Fruit fly (Drosophila melanogaster) whole organism, adult: ENCODE results near the gene Naa30A.

Source experiments
- CG11617 ChIP-seq: fragments of 200-800 bp; sonication (Bioruptor generic); optimal IDR thresholded peaks from 2 replicates; lab custom pipeline; 2017; ENCODE audit warnings: mild to moderate bottlenecking, missing biosample characterization, missing genetic modification reagents, missing genetic modification characterization
- CG12768 ChIP-seq: fragments of 200-800 bp; sonication (Bioruptor generic); optimal IDR thresholded peaks from 2 replicates; lab custom pipeline; 2017; ENCODE audit warnings: missing biosample characterization, missing genetic modification characterization, mild to moderate bottlenecking, moderate library complexity, missing genetic modification reagents
- CG1620 ChIP-seq: fragments of 200-800 bp; sonication (Bioruptor generic); optimal IDR thresholded peaks from 2 replicates; lab custom pipeline; 2016; ENCODE audit warnings: missing biosample characterization, missing genetic modification characterization
- CG5204 ChIP-seq: fragments of 200-800 bp; sonication (Bioruptor generic); optimal IDR thresholded peaks from 2 replicates; lab custom pipeline; 2016; ENCODE audit warnings: missing biosample characterization, missing genetic modification characterization
- CG7101 ChIP-seq: fragments of 200-800 bp; sonication (Bioruptor generic); optimal IDR thresholded peaks from 2 replicates; lab custom pipeline; 2018; ENCODE audit warnings: missing biosample characterization, mild to moderate bottlenecking, missing genetic modification characterization, moderate library complexity
- Hr96 ChIP-seq: fragments of 200-800 bp; sonication (Bioruptor generic); optimal IDR thresholded peaks from 2 replicates; lab custom pipeline; 2016; ENCODE audit warnings: missing biosample characterization, missing genetic modification characterization
- Mnt ChIP-seq: fragments of 200-800 bp; sonication (Bioruptor generic); optimal IDR thresholded peaks from 2 replicates; lab custom pipeline; 2016; ENCODE audit warnings: missing biosample characterization, mild to moderate bottlenecking, missing genetic modification characterization
- bab1 ChIP-seq: fragments of 200-800 bp; sonication (Bioruptor generic); optimal IDR thresholded peaks from 3 replicates; lab custom pipeline; 2019; ENCODE audit warnings: missing biosample characterization, mild to moderate bottlenecking, missing genetic modification characterization, moderate library complexity
- cic ChIP-seq: fragments of 200-800 bp; sonication (Bioruptor generic); optimal IDR thresholded peaks from 2 replicates; lab custom pipeline; 2017; ENCODE audit warnings: missing biosample characterization, mild to moderate bottlenecking, missing genetic modification characterization, moderate library complexity
- cnc ChIP-seq, 2 experiments: fragments of >200 bp; optimal IDR thresholded peaks; 2 replicates each; lab custom pipeline; 2017
- kay ChIP-seq: fragments of 200-800 bp; sonication (Bioruptor generic); peaks from one replicate; lab custom pipeline; 2016; ENCODE audit warnings: missing biosample characterization, missing genetic modification characterization, borderline replicate concordance
- pad ChIP-seq: fragments of 200-800 bp; sonication (Bioruptor generic); optimal IDR thresholded peaks from 3 replicates; lab custom pipeline; 2017; ENCODE audit warnings: missing biosample characterization, missing genetic modification characterization, mild to moderate bottlenecking, moderate library complexity, missing genetic modification reagents
- toe ChIP-seq: fragments of 200-800 bp; sonication (Bioruptor generic); optimal IDR thresholded peaks from 2 replicates; lab custom pipeline; 2016; ENCODE audit warnings: missing biosample characterization, missing genetic modification characterization

DNA sequence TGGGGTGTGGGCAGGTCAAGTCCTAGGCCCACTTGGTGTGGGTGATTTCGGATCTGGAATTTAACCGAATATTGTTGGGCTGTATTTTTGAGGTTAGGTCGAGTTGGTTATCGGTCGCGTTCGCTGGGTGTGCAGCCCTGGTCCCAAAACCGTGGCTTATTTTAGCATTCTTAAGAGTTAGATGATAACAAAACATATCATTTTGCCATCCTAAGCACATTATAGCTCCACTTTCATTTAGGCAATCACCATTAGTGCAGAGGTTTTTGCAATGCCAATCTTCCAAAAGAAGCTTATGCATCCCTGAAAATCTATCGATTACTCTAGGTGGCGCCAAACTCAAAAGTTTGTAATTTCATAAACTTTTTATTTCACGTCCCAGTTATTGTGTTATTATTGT is 7.3 kb downstream of the Naa30A start, which contains the start of gene MTPAP:
- TF ChIP-seq CG1620 (GFP tag; lab: Kevin White, UChicago) (no peak), Hr96 (GFP tag; lab: Kevin White, UChicago) (no peak), CG7101 (tag; lab: Kevin White, UChicago) (no peak), bab1 (peak; percentile 59), CG12768 (no peak), toe (GFP tag; lab: Kevin White, UChicago) (no peak), CG5204 (GFP tag; lab: Kevin White, UChicago) (no peak), pad (GFP tag; lab: Kevin White, UChicago) (no peak), Mnt (peak; percentile 74), CG11617 (peak; percentile 30), kay (GFP tag; lab: Kevin White, UChicago) (no peak), cnc (optimal IDR thresholded peaks at IDR 0.05; lab: Kevin White, UChicago) (no peak), cic (no peak)
